Fruit fly (Drosophila melanogaster) whole organism, prepupa: ENCODE measurements around the gene plh.

Experiments
- Blimp-1 ChIP-seq: fragments of 200-800 bp; sonication (Bioruptor generic); optimal IDR thresholded peaks from 3 replicates; lab custom pipeline; 2017; ENCODE audit warnings: missing biosample characterization, missing genetic modification characterization, mild to moderate bottlenecking, moderate library complexity, missing genetic modification reagents
- CG10669 ChIP-seq: fragments of 200-800 bp; sonication (Bioruptor generic); optimal IDR thresholded peaks from 3 replicates; lab custom pipeline; 2018; ENCODE audit warnings: missing biosample characterization, mild to moderate bottlenecking, missing genetic modification characterization, moderate library complexity
- CG11294 ChIP-seq: fragments of 200-800 bp; sonication (Bioruptor generic); IDR thresholded peaks from 2 replicates; pipeline ENCODE4 v1.3.6; 2022; ENCODE audit warnings: missing biosample characterization, missing genetic modification characterization
- CG11902 ChIP-seq: fragments of 200-800 bp; sonication (Bioruptor generic); optimal IDR thresholded peaks from 3 replicates; lab custom pipeline; 2016; ENCODE audit warnings: missing biosample characterization, missing genetic modification characterization
- CG15336 ChIP-seq: fragments of 200-800 bp; sonication (Bioruptor generic); IDR thresholded peaks from 2 replicates; pipeline ENCODE4 v1.3.6; 2022; ENCODE audit warnings: missing biosample characterization, missing genetic modification characterization
- CG1621 ChIP-seq: fragments of 200-800 bp; sonication (Bioruptor generic); optimal IDR thresholded peaks from 3 replicates; lab custom pipeline; 2018; ENCODE audit warnings: missing biosample characterization, mild to moderate bottlenecking, missing genetic modification characterization
- CG3032 ChIP-seq: fragments of 200-800 bp; optimal IDR thresholded peaks from 2 replicates; lab custom pipeline; 2019; ENCODE audit warnings: missing biosample characterization, mild to moderate bottlenecking, missing genetic modification characterization, moderate library complexity
- CG31627 ChIP-seq: fragments of 200-800 bp; sonication (Bioruptor generic); optimal IDR thresholded peaks from 3 replicates; lab custom pipeline; 2016; ENCODE audit warnings: missing biosample characterization, missing genetic modification characterization
- CG34406 ChIP-seq: fragments of 200-800 bp; sonication (Bioruptor generic); optimal IDR thresholded peaks from 3 replicates; lab custom pipeline; 2016; ENCODE audit warnings: missing biosample characterization, missing genetic modification characterization
- CG3919 ChIP-seq: fragments of 200-800 bp; sonication (Bioruptor generic); optimal IDR thresholded peaks from 3 replicates; lab custom pipeline; 2016; ENCODE audit warnings: missing biosample characterization, missing genetic modification characterization
- CG6163 ChIP-seq: fragments of 200-800 bp; sonication (Bioruptor generic); IDR thresholded peaks from 3 replicates; pipeline ENCODE4 v1.3.6; 2022; ENCODE audit warnings: missing biosample characterization, missing genetic modification characterization
- CG6276 ChIP-seq: fragments of 200-800 bp; sonication (Bioruptor generic); optimal IDR thresholded peaks from 2 replicates; lab custom pipeline; 2017; ENCODE audit warnings: missing biosample characterization, mild to moderate bottlenecking, missing genetic modification characterization
- CG6792 ChIP-seq: fragments of 200-800 bp; sonication (Bioruptor generic); optimal IDR thresholded peaks from 3 replicates; lab custom pipeline; 2016; ENCODE audit warnings: missing biosample characterization, missing genetic modification characterization
- CG8119 ChIP-seq: fragments of 200-800 bp; sonication (Bioruptor generic); IDR thresholded peaks from 3 replicates; pipeline ENCODE4 v1.3.6; 2022; ENCODE audit warnings: missing biosample characterization, missing genetic modification characterization
- CG8319 ChIP-seq: fragments of 200-800 bp; sonication (Bioruptor generic); optimal IDR thresholded peaks from 3 replicates; lab custom pipeline; 2016; ENCODE audit warnings: missing biosample characterization, missing genetic modification characterization
- Eip75B ChIP-seq: fragments of 200-800 bp; sonication (Bioruptor generic); optimal IDR thresholded peaks from 3 replicates; lab custom pipeline; 2016; ENCODE audit warnings: missing biosample characterization, missing genetic modification characterization
- Eip78C ChIP-seq: fragments of 200-800 bp; sonication (Bioruptor generic); peaks from one replicate; lab custom pipeline; 2016; ENCODE audit warnings: missing biosample characterization, missing genetic modification characterization
- Eip93F ChIP-seq: fragments of 200-800 bp; sonication (Bioruptor generic); optimal IDR thresholded peaks from 2 replicates; lab custom pipeline; 2016; ENCODE audit warnings: missing biosample characterization, mild to moderate bottlenecking, missing genetic modification characterization
- Ets21C ChIP-seq: fragments of 200-800 bp; sonication (Bioruptor generic); optimal IDR thresholded peaks from 3 replicates; lab custom pipeline; 2016; ENCODE audit warnings: missing biosample characterization, missing genetic modification characterization
- Ets96B ChIP-seq: fragments of 200-800 bp; optimal IDR thresholded peaks from 2 replicates; lab custom pipeline; 2019; ENCODE audit warnings: missing biosample characterization, mild to moderate bottlenecking, missing genetic modification characterization, moderate library complexity
- Gug ChIP-seq: fragments of 200-800 bp; sonication (Bioruptor generic); IDR thresholded peaks from 2 replicates; pipeline ENCODE4 v1.3.6; 2022; ENCODE audit warnings: missing biosample characterization, missing genetic modification characterization
- Hr39 ChIP-seq: fragments of 200-800 bp; sonication (Bioruptor generic); optimal IDR thresholded peaks from 2 replicates; lab custom pipeline; 2016; ENCODE audit warnings: missing biosample characterization, missing genetic modification characterization
- Hr4 ChIP-seq: fragments of 200-800 bp; sonication (Bioruptor generic); optimal IDR thresholded peaks from 3 replicates; lab custom pipeline; 2016; ENCODE audit warnings: missing biosample characterization, missing genetic modification characterization
- Met ChIP-seq: fragments of 200-800 bp; sonication (Bioruptor generic); optimal IDR thresholded peaks from 3 replicates; lab custom pipeline; 2016; ENCODE audit warnings: missing biosample characterization, missing genetic modification characterization
- OdsH ChIP-seq: fragments of 200-800 bp; sonication (Bioruptor generic); optimal IDR thresholded peaks from 3 replicates; lab custom pipeline; 2016; ENCODE audit warnings: missing biosample characterization, missing genetic modification characterization
- Sox102F ChIP-seq: fragments of 200-800 bp; sonication (Bioruptor generic); optimal IDR thresholded peaks from 2 replicates; lab custom pipeline; 2016; ENCODE audit warnings: missing biosample characterization, mild to moderate bottlenecking, missing genetic modification characterization
- Sox15 ChIP-seq: fragments of 200-800 bp; sonication (Bioruptor generic); optimal IDR thresholded peaks from 3 replicates; lab custom pipeline; 2016; ENCODE audit warnings: missing biosample characterization, missing genetic modification characterization
- cyc ChIP-seq: fragments of 200-800 bp; sonication (Bioruptor generic); optimal IDR thresholded peaks from 3 replicates; lab custom pipeline; 2016; ENCODE audit warnings: missing biosample characterization, missing genetic modification characterization
- dsx ChIP-seq: fragments of 200-800 bp; optimal IDR thresholded peaks from 3 replicates; lab custom pipeline; 2019; ENCODE audit warnings: missing biosample characterization, mild to moderate bottlenecking, missing genetic modification characterization, moderate library complexity; ENCODE audit not compliant: poor library complexity, severe bottlenecking
- eg ChIP-seq: fragments of 200-800 bp; sonication (Bioruptor generic); IDR thresholded peaks from 3 replicates; pipeline ENCODE4 v1.3.6; 2022; ENCODE audit warnings: missing biosample characterization, missing genetic modification characterization
- esn ChIP-seq: fragments of 200-800 bp; sonication (Bioruptor generic); optimal IDR thresholded peaks from 2 replicates; lab custom pipeline; 2016; ENCODE audit warnings: missing biosample characterization, mild to moderate bottlenecking, missing genetic modification characterization, moderate library complexity
- fd59A ChIP-seq: fragments of 200-800 bp; sonication (Bioruptor generic); optimal IDR thresholded peaks from 2 replicates; lab custom pipeline; 2017; ENCODE audit warnings: missing biosample characterization, mild to moderate bottlenecking, missing genetic modification characterization, missing genetic modification reagents
- fd85E ChIP-seq: fragments of 200-800 bp; sonication (Bioruptor generic); optimal IDR thresholded peaks from 3 replicates; lab custom pipeline; 2016; ENCODE audit warnings: missing biosample characterization, missing genetic modification characterization
- lz ChIP-seq: fragments of 200-800 bp; sonication (Bioruptor generic); optimal IDR thresholded peaks from 3 replicates; lab custom pipeline; 2016; ENCODE audit warnings: missing biosample characterization, missing genetic modification characterization
- pdm3 ChIP-seq: fragments of 200-800 bp; sonication (Bioruptor generic); optimal IDR thresholded peaks from 3 replicates; lab custom pipeline; 2016; ENCODE audit warnings: missing biosample characterization, missing genetic modification characterization
- salr ChIP-seq, 2 experiments: fragments of 200-800 bp; sonication (Bioruptor generic); optimal IDR thresholded peaks; 3 replicates each; lab custom pipeline; 2016 to 2018; ENCODE audit warnings: missing biosample characterization in 2 of 2, missing genetic modification characterization in 2 of 2, mild to moderate bottlenecking in 1 of 2
- spab ChIP-seq: fragments of 200-800 bp; sonication (Bioruptor generic); optimal IDR thresholded peaks from 2 replicates; lab custom pipeline; 2017; ENCODE audit warnings: missing biosample characterization, mild to moderate bottlenecking, missing genetic modification characterization, missing genetic modification reagents
- topi ChIP-seq: fragments of 200-800 bp; sonication (Bioruptor generic); optimal IDR thresholded peaks from 3 replicates; lab custom pipeline; 2016; ENCODE audit warnings: missing biosample characterization, missing genetic modification characterization

The plh gene

DNA sequence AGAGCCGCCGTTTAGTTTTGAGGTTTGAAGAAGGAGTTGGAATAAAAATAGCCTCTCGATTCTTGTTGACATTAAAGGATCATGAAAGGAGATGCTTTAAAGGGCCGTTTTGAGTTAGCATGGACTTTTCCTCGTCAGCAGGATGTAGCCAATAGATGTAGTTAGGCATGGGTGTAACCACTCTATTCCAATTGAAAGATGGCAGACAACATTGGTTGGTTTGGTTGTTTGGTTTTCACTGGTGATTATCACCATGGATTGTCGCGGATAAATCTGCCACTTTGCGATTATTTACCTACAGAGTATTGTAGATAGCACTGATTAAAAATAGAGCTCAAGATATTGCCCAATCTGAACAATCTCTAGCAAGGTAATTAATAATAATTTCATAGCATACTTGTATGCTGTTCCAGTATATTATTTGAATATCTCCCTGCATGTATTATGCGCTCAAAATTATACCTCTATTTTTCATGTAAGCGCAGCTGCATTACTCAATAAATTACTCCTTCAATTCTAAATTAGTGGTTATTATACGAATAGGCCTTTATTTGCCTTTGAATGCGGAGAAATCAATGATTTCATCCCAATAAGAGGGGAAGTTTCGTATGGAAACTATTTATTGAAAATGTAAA, 37.8 kb downstream of the plh start:
- TF ChIP-seq Eip75B (GFP tag; lab: Kevin White, UChicago) (no peak), Eip78C (GFP tag; lab: Kevin White, UChicago) (peak; percentile 12)

DNA sequence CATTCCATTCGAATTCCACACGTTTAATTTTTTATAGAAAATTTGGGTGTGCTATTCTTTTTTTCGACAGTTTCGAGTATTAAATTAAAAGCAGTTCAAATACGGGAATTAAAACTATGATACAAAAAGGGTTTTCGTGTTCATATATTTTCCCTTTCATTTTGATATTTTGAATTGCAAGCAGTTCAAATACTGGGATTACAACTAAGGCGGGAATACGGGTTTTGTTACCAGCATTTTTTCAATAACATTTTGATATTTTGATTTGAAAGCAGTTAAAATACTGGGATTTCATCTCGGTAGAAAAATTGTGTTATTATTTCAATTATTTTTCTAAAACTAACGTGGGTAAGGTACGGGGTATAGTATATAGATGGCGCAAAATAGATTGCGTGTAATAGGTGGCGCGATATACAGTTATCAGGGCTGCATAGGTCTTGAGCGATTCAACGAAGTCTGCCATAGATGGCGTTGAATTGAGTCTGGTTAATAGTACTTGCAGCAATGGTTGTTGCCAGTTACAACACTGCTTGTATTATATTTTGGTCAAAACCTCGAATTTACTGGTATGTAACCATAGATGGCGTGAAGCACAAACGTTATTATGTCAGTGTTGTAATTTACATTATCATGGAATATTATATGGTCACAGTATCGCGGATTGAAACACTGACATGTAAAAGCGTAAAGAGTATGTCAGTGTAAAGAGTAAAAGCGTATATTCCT, 40.3 kb downstream of the plh start:
- TF ChIP-seq spab (GFP tag; lab: Kevin White, UChicago) (no peak), Hr39 (GFP tag; lab: Kevin White, UChicago) (peak; percentile 69), eg (no peak), CG10669 (GFP tag; lab: Kevin White, UChicago) (no peak), Sox102F (no peak), Blimp-1 (peak; percentile 59), Hr4 (GFP tag; lab: Kevin White, UChicago) (peak; percentile 10), pdm3 (GFP tag; lab: Kevin White, UChicago) (peak; percentile 17), CG6163 (no peak), Met (GFP tag; lab: Kevin White, UChicago) (no peak), CG11294 (no peak), salr (GFP tag; optimal IDR thresholded peaks at IDR 0.05; lab: Kevin White, UChicago) (peak in 1 of 2 experiments; percentile 20), Ets96B (tag; lab: Kevin White, UChicago) (no peak), CG11902 (GFP tag; lab: Kevin White, UChicago) (peak; percentile 28), Ets21C (peak; percentile 11), CG8119 (GFP tag; lab: Robert Waterston, UW) (no peak), CG31627 (GFP tag; lab: Kevin White, UChicago) (peak; percentile 74), OdsH (GFP tag; lab: Kevin White, UChicago) (no peak), cyc (peak; percentile 68), dsx (peak; percentile 8), CG6792 (GFP tag; lab: Kevin White, UChicago) (no peak), CG3032 (tag; lab: Kevin White, UChicago) (peak; percentile 5), CG8319 (GFP tag; lab: Kevin White, UChicago) (no peak), fd59A (GFP tag; lab: Kevin White, UChicago) (no peak), CG1621 (tag; lab: Kevin White, UChicago) (no peak), CG34406 (no peak), Eip78C (GFP tag; lab: Kevin White, UChicago) (peak; percentile 48), esn (GFP tag; lab: Kevin White, UChicago) (peak; percentile 53), lz (GFP tag; lab: Kevin White, UChicago) (peak; percentile 52), topi (peak; percentile 25), fd85E (GFP tag; lab: Kevin White, UChicago) (no peak), Gug (no peak), CG3919 (peak; percentile 8), Eip93F (no peak)

DNA sequence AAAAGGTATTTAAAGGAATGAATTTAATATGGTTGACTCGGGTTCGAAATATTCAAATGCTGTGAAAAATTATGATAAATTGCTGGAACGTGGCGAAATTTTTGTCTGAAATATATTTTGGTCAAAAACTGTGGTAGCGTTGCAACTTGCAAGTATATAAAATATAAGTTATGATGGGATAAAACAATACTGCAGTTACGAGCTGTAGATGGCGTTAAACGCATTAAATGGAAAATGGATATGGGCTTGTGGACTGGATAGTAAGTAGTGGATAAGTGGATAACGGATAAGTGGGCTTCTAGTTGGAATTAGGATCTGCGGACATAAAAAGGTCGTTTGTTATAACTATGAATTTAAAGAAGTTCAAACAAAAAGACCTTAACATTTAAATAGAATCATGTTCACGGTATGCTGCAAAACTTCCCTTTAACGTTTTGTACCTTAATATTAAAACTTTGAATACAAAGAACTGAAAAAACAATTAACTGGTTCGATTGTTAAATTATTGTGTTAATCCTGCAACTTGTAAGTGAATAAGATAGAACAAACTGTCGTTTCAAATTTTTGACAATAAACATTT, 41.5 kb downstream of the plh start:
- TF ChIP-seq CG6276 (no peak), CG6792 (GFP tag; lab: Kevin White, UChicago) (no peak), eg (no peak), CG15336 (GFP tag; lab: Robert Waterston, UW) (no peak), fd59A (GFP tag; lab: Kevin White, UChicago) (no peak), topi (no peak), CG10669 (GFP tag; lab: Kevin White, UChicago) (no peak), CG3919 (no peak), lz (GFP tag; lab: Kevin White, UChicago) (no peak), CG11294 (no peak), esn (GFP tag; lab: Kevin White, UChicago) (no peak), spab (GFP tag; lab: Kevin White, UChicago) (no peak), Sox102F (no peak), Sox15 (GFP tag; lab: Kevin White, UChicago) (no peak), CG8319 (GFP tag; lab: Kevin White, UChicago) (no peak), Hr39 (GFP tag; lab: Kevin White, UChicago) (no peak)
